Fruit fly (Drosophila melanogaster) whole organism, embryonic: ENCODE data around the gene scpr-B.

ENCODE experiments used
- B-H2 ChIP-seq: fragments of 200-800 bp; sonication (Bioruptor generic); optimal IDR thresholded peaks from 2 replicates; lab custom pipeline; 2018; ENCODE audit warnings: missing biosample characterization, mild to moderate bottlenecking, missing genetic modification characterization
- CG11085 ChIP-seq: fragments of 200-800 bp; sonication (Bioruptor generic); IDR thresholded peaks from 2 replicates; pipeline ENCODE4 v1.3.6; 2022; ENCODE audit warnings: missing biosample characterization, missing genetic modification characterization
- CG11247 ChIP-seq: fragments of 200-800 bp; sonication (Bioruptor generic); IDR thresholded peaks from 2 replicates; pipeline ENCODE4 v1.3.6; 2022; ENCODE audit warnings: missing biosample characterization, missing genetic modification characterization
- CG12219 ChIP-seq: fragments of 200-800 bp; sonication (Bioruptor generic); optimal IDR thresholded peaks from 3 replicates; lab custom pipeline; 2018; ENCODE audit warnings: missing biosample characterization, mild to moderate bottlenecking, missing genetic modification characterization
- CG12942 ChIP-seq: fragments of 200-800 bp; sonication (Bioruptor generic); optimal IDR thresholded peaks from 3 replicates; lab custom pipeline; 2016; ENCODE audit warnings: missing biosample characterization, missing genetic modification characterization
- CG13296 ChIP-seq: fragments of 200-800 bp; sonication (Bioruptor generic); optimal IDR thresholded peaks from 3 replicates; lab custom pipeline; 2018; ENCODE audit warnings: missing biosample characterization, mild to moderate bottlenecking, missing genetic modification characterization
- CG13424 ChIP-seq: fragments of 200-800 bp; sonication (Bioruptor generic); optimal IDR thresholded peaks from 2 replicates; lab custom pipeline; 2019; ENCODE audit warnings: missing biosample characterization, mild to moderate bottlenecking, missing genetic modification characterization, moderate library complexity
- CG13894 ChIP-seq: fragments of 200-800 bp; sonication (Bioruptor generic); optimal IDR thresholded peaks from 3 replicates; lab custom pipeline; 2018; ENCODE audit warnings: missing biosample characterization, mild to moderate bottlenecking, missing genetic modification characterization, moderate library complexity
- CG14667 ChIP-seq: fragments of 200-800 bp; sonication (Bioruptor generic); IDR thresholded peaks from 2 replicates; pipeline ENCODE4 v1.3.6; 2022; ENCODE audit warnings: missing biosample characterization, missing genetic modification characterization
- CG32532 ChIP-seq: fragments of 200-800 bp; sonication (Bioruptor generic); IDR thresholded peaks from 2 replicates; pipeline ENCODE4 v1.3.6; 2022; ENCODE audit warnings: missing biosample characterization, missing genetic modification characterization
- CG4730 ChIP-seq: fragments of 200-800 bp; sonication (Bioruptor generic); IDR thresholded peaks from 2 replicates; pipeline ENCODE4 v1.3.6; 2022; ENCODE audit warnings: missing biosample characterization, missing genetic modification characterization
- CG4820 ChIP-seq: fragments of 200-800 bp; sonication (Bioruptor generic); optimal IDR thresholded peaks from 3 replicates; lab custom pipeline; 2016; ENCODE audit warnings: missing biosample characterization, missing genetic modification characterization
- CG4854 ChIP-seq: fragments of 200-800 bp; sonication (Bioruptor generic); optimal IDR thresholded peaks from 2 replicates; lab custom pipeline; 2016; ENCODE audit warnings: missing biosample characterization, missing genetic modification characterization, inconsistent platforms
- CG5180 ChIP-seq: fragments of 200-800 bp; sonication (Bioruptor generic); optimal IDR thresholded peaks from 3 replicates; lab custom pipeline; 2017; ENCODE audit warnings: missing biosample characterization, missing genetic modification characterization, mild to moderate bottlenecking, moderate library complexity, missing genetic modification reagents
- CG7786 ChIP-seq: fragments of 200-800 bp; sonication (Bioruptor generic); optimal IDR thresholded peaks from 2 replicates; lab custom pipeline; 2016; ENCODE audit warnings: missing biosample characterization, missing genetic modification characterization
- CG7987 ChIP-seq: fragments of 200-800 bp; sonication (Bioruptor generic); optimal IDR thresholded peaks from 2 replicates; lab custom pipeline; 2018; ENCODE audit warnings: missing biosample characterization, mild to moderate bottlenecking, missing genetic modification characterization, moderate library complexity
- CG8924 ChIP-seq: fragments of 200-800 bp; optimal IDR thresholded peaks from 3 replicates; lab custom pipeline; 2019; ENCODE audit warnings: missing biosample characterization, mild to moderate bottlenecking, missing genetic modification characterization, moderate library complexity
- CG9609 ChIP-seq: fragments of 200-800 bp; sonication (Bioruptor generic); optimal IDR thresholded peaks from 3 replicates; lab custom pipeline; 2016; ENCODE audit warnings: missing biosample characterization, missing genetic modification characterization
- CHES-1-like ChIP-seq: fragments of 200-800 bp; sonication (Bioruptor generic); optimal IDR thresholded peaks from 2 replicates; lab custom pipeline; 2016; ENCODE audit warnings: missing biosample characterization, missing genetic modification characterization
- Camta ChIP-seq: fragments of 200-800 bp; sonication (Bioruptor generic); optimal IDR thresholded peaks from 2 replicates; lab custom pipeline; 2016; ENCODE audit warnings: missing biosample characterization, missing genetic modification characterization
- Doc3 ChIP-seq: fragments of 200-800 bp; sonication (Bioruptor generic); IDR thresholded peaks from 3 replicates; pipeline ENCODE4 v1.3.6; 2022; ENCODE audit warnings: missing biosample characterization, missing genetic modification characterization; ENCODE audit not compliant: partially characterized antibody
- Dp ChIP-seq: fragments of 200-800 bp; sonication (Bioruptor generic); optimal IDR thresholded peaks from 2 replicates; lab custom pipeline; 2018; ENCODE audit warnings: missing biosample characterization, mild to moderate bottlenecking, missing genetic modification characterization, moderate library complexity
- Hey ChIP-seq: fragments of 200-800 bp; sonication (Bioruptor generic); optimal IDR thresholded peaks from 3 replicates; lab custom pipeline; 2018; ENCODE audit warnings: missing biosample characterization, mild to moderate bottlenecking, missing genetic modification characterization
- HmgZ ChIP-seq: fragments of 200-800 bp; sonication (Bioruptor generic); optimal IDR thresholded peaks from 2 replicates; lab custom pipeline; 2018; ENCODE audit warnings: missing biosample characterization, mild to moderate bottlenecking, missing genetic modification characterization
- MBD-R2 ChIP-seq: fragments of 200-800 bp; sonication (Bioruptor generic); IDR thresholded peaks from 2 replicates; pipeline ENCODE4 v1.3.6; 2022; ENCODE audit warnings: missing biosample characterization, missing genetic modification characterization
- Meics ChIP-seq: fragments of 200-800 bp; sonication (Bioruptor generic); optimal IDR thresholded peaks from 2 replicates; lab custom pipeline; 2017; ENCODE audit warnings: missing biosample characterization, mild to moderate bottlenecking, missing genetic modification characterization
- NK7.1 ChIP-seq: fragments of 200-800 bp; sonication (Bioruptor generic); optimal IDR thresholded peaks from 3 replicates; lab custom pipeline; 2016; ENCODE audit warnings: missing biosample characterization, missing genetic modification characterization
- Oaz ChIP-seq: fragments of 200-800 bp; sonication (Bioruptor generic); IDR thresholded peaks from 2 replicates; pipeline ENCODE4 v1.3.6; 2022; ENCODE audit warnings: missing biosample characterization, missing genetic modification characterization
- Usf ChIP-seq: fragments of 200-800 bp; sonication (Bioruptor generic); optimal IDR thresholded peaks from 2 replicates; lab custom pipeline; 2017; ENCODE audit warnings: missing genotype, missing biosample characterization, missing genetic modification characterization
- ac ChIP-seq: fragments of 200-800 bp; sonication (Bioruptor generic); optimal IDR thresholded peaks from 3 replicates; lab custom pipeline; 2017; ENCODE audit warnings: missing biosample characterization, mild to moderate bottlenecking, missing genetic modification characterization
- ato ChIP-seq: fragments of 200-800 bp; sonication (Bioruptor generic); IDR thresholded peaks from 2 replicates; pipeline ENCODE4 v1.3.6; 2022; ENCODE audit warnings: missing biosample characterization, missing genetic modification characterization; ENCODE audit not compliant: partially characterized antibody
- bigmax ChIP-seq: fragments of 200-800 bp; sonication (Bioruptor generic); optimal IDR thresholded peaks from 2 replicates; lab custom pipeline; 2018; ENCODE audit warnings: missing biosample characterization, mild to moderate bottlenecking, missing genetic modification characterization
- cad ChIP-seq: fragments of >200 bp; optimal IDR thresholded peaks from 2 replicates; lab custom pipeline; 2017; ENCODE audit warnings: missing biosample characterization, missing genetic modification characterization
- en ChIP-seq: fragments of 200-800 bp; sonication (Bioruptor generic); optimal IDR thresholded peaks from 2 replicates; lab custom pipeline; 2016; ENCODE audit warnings: missing biosample characterization, missing genetic modification characterization
- exex ChIP-seq: fragments of 200-800 bp; sonication (Bioruptor generic); optimal IDR thresholded peaks from 4 replicates; lab custom pipeline; 2018; ENCODE audit warnings: missing biosample characterization, mild to moderate bottlenecking, missing genetic modification characterization, moderate library complexity
- fu2 ChIP-seq: fragments of 200-800 bp; sonication (Bioruptor generic); optimal IDR thresholded peaks from 2 replicates; lab custom pipeline; 2016; ENCODE audit warnings: missing biosample characterization, missing genetic modification characterization
- gro ChIP-seq: fragments of 200-800 bp; sonication (Bioruptor generic); optimal IDR thresholded peaks from 2 replicates; lab custom pipeline; 2016; ENCODE audit warnings: missing biosample characterization, missing genetic modification characterization
- hbn ChIP-seq: fragments of 200-800 bp; sonication (Bioruptor generic); IDR thresholded peaks from 2 replicates; pipeline ENCODE4 v1.3.6; 2022; ENCODE audit warnings: missing biosample characterization, missing genetic modification characterization; ENCODE audit not compliant: partially characterized antibody
- lola ChIP-seq, 3 experiments: fragments of >200 bp in 2 of 3; fragments of 200-800 bp in 1 of 3; sonication (Bioruptor generic) in 1 of 3; optimal IDR thresholded peaks; 2 replicates each; lab custom pipeline; 2017 to 2019; ENCODE audit warnings: missing biosample characterization in 3 of 3, missing genetic modification characterization in 3 of 3, mild to moderate bottlenecking in 1 of 3, moderate library complexity in 1 of 3
- mld ChIP-seq: fragments of 200-800 bp; sonication (Bioruptor generic); IDR thresholded peaks from 3 replicates; pipeline ENCODE4 v1.3.6; 2022; ENCODE audit warnings: missing biosample characterization, missing genetic modification characterization; ENCODE audit not compliant: partially characterized antibody
- nau ChIP-seq: fragments of 200-800 bp; sonication (Bioruptor generic); optimal IDR thresholded peaks from 3 replicates; lab custom pipeline; 2017; ENCODE audit warnings: missing biosample characterization, mild to moderate bottlenecking, missing genetic modification characterization, missing genetic modification reagents
- nom ChIP-seq: fragments of 200-800 bp; sonication (Bioruptor generic); optimal IDR thresholded peaks from 2 replicates; lab custom pipeline; 2017; ENCODE audit warnings: missing biosample characterization, missing genetic modification characterization, mild to moderate bottlenecking, moderate library complexity, missing genetic modification reagents
- org-1 ChIP-seq: fragments of 200-800 bp; sonication (Bioruptor generic); optimal IDR thresholded peaks from 2 replicates; lab custom pipeline; 2017; ENCODE audit warnings: missing biosample characterization, missing genetic modification characterization
- phol ChIP-seq: fragments of 200-800 bp; sonication (Bioruptor generic); optimal IDR thresholded peaks from 3 replicates; lab custom pipeline; 2018; ENCODE audit warnings: missing biosample characterization, mild to moderate bottlenecking, missing genetic modification characterization, moderate library complexity
- ranshi ChIP-seq: fragments of 200-800 bp; sonication (Bioruptor generic); IDR thresholded peaks from 2 replicates; pipeline ENCODE4 v1.3.6; 2022; ENCODE audit warnings: missing biosample characterization, missing genetic modification characterization
- sd ChIP-seq: fragments of 200-800 bp; sonication (Bioruptor generic); optimal IDR thresholded peaks from 3 replicates; lab custom pipeline; 2018; ENCODE audit warnings: missing biosample characterization, mild to moderate bottlenecking, missing genetic modification characterization, moderate library complexity
- sim ChIP-seq: fragments of 200-800 bp; sonication (Bioruptor generic); IDR thresholded peaks from 2 replicates; pipeline ENCODE4 v1.3.6; 2022; ENCODE audit warnings: missing biosample characterization, missing genetic modification characterization
- sisA ChIP-seq: fragments of 200-800 bp; sonication (Bioruptor generic); IDR thresholded peaks from 2 replicates; pipeline ENCODE4 v1.3.6; 2022; ENCODE audit warnings: missing biosample characterization, missing genetic modification characterization
- vvl ChIP-seq: fragments of 200-800 bp; sonication (Bioruptor generic); IDR thresholded peaks from 2 replicates; pipeline ENCODE4 v1.3.6; 2022; ENCODE audit warnings: missing biosample characterization, missing genetic modification characterization

scpr-B gene

DNA sequence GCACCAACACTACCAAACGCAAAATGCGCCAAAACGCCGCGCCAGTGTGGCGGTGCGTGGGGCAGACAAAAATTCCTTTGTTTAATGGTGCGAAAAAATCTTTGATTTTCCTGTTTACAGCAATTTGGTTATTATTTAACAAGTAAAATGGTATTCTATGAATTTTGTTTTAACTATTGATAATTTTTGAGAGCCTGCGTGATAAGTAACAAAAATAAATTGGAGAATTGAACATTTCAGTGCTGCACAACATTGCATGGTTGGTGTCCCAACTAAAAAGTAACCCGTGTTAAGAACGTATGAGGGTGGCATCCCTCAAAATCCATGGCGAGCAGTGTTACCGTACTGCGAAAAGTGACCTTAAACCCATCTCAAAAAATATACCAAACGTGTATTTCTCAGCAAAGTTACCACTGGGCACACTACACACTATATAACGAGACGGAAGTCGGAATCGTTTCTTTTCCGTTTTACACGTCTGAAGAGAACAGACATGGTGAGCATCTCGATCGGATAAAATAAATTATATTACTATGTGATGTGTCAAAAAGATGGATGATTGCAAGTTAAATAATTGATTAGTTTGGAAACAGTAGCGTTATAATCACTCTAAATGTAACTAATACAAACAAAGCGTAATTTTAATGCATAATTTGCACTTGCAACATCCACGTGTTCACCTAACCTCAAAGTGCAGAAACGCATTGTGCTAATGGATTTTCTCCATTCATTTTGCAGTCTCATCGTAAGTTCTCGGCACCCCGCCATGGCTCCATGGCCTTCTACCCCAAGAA is 19.2 kb downstream of the scpr-B start, which contains the start of the genes CG6693 and RpL3 (continued):
- TF ChIP-seq CG11085 (GFP tag; lab: Robert Waterston, UW) (peak; percentile 75), HmgZ (tag; lab: Kevin White, UChicago) (peak; percentile 81), CHES-1-like (GFP tag; lab: Kevin White, UChicago) (peak; percentile 55), en (GFP tag; lab: Kevin White, UChicago) (no peak), fu2 (GFP tag; lab: Kevin White, UChicago) (peak; percentile 37), Meics (GFP tag; lab: Kevin White, UChicago) (peak; percentile 87), mld (GFP tag; lab: Robert Waterston, UW) (no peak), cad (GFP tag; lab: Kevin White, UChicago) (no peak), hbn (GFP tag; lab: Robert Waterston, UW) (no peak), NK7.1 (GFP tag; lab: Kevin White, UChicago) (peak; percentile 67), CG7987 (peak; percentile 95), exex (peak; percentile 75), CG13296 (GFP tag; lab: Kevin White, UChicago) (peak; percentile 91), sd (tag; lab: Kevin White, UChicago) (peak; percentile 40), CG5180 (GFP tag; lab: Kevin White, UChicago) (peak; percentile 59), phol (tag; lab: Kevin White, UChicago) (peak; percentile 90), sim (GFP tag; lab: Robert Waterston, UW) (no peak), lola (GFP tag; optimal IDR thresholded peaks at IDR 0.05; lab: Kevin White, UChicago) (no peak), ranshi (GFP tag; lab: Robert Waterston, UW) (peak; percentile 49; the same call in 1 of the 2 replicates), gro (peak; percentile 87), CG32532 (GFP tag; lab: Robert Waterston, UW) (peak; percentile 86), nau (no peak), vvl (GFP tag; lab: Robert Waterston, UW) (peak; percentile 84), CG12219 (peak; percentile 86), ato (peak; percentile 57), CG11247 (peak; percentile 73), CG12942 (GFP tag; lab: Kevin White, UChicago) (peak; percentile 19), Dp (GFP tag; lab: Kevin White, UChicago) (peak; percentile 79), Oaz (GFP tag; lab: Robert Waterston, UW) (no peak), Usf (GFP tag; lab: Kevin White, UChicago) (no peak), MBD-R2 (GFP tag; lab: Robert Waterston, UW) (peak; percentile 53), CG8924 (tag; lab: Kevin White, UChicago) (peak; percentile 86), CG14667 (GFP tag; lab: Robert Waterston, UW) (no peak), CG13424 (tag; lab: Kevin White, UChicago) (peak; percentile 49), CG13894 (tag; lab: Kevin White, UChicago) (peak; percentile 91), bigmax (GFP tag; lab: Kevin White, UChicago) (peak; percentile 99), CG4730 (GFP tag; lab: Robert Waterston, UW) (peak; percentile 38), CG4820 (GFP tag; lab: Kevin White, UChicago) (peak; percentile 54), CG7786 (GFP tag; lab: Kevin White, UChicago) (peak; percentile 24), CG4854 (GFP tag; lab: Kevin White, UChicago) (peak; percentile 76), B-H2 (GFP tag; lab: Kevin White, UChicago) (peak; percentile 89), sisA (no peak), ac (GFP tag; lab: Kevin White, UChicago) (peak; percentile 66), nom (GFP tag; lab: Kevin White, UChicago) (peak; percentile 92), Doc3 (no peak), Hey (tag; lab: Kevin White, UChicago) (peak; percentile 66), org-1 (GFP tag; lab: Kevin White, UChicago) (peak; percentile 56), CG9609 (GFP tag; lab: Kevin White, UChicago) (peak; percentile 51), Camta (peak; percentile 38)
